Fruit fly (Drosophila melanogaster) whole organism, embryonic: ENCODE results near the gene wuho.
A peak's percentile ranks its signal among the peaks of the same experiment; 100 is the strongest.

Experiments
- CG10366 ChIP-seq: fragments of 200-800 bp; sonication (Bioruptor generic); IDR thresholded peaks from 2 replicates; pipeline ENCODE4 v1.3.6; 2022; ENCODE audit warnings: missing biosample characterization, missing genetic modification characterization
- CG10979 ChIP-seq: fragments of 200-800 bp; sonication (Bioruptor generic); optimal IDR thresholded peaks from 2 replicates; lab custom pipeline; 2018; ENCODE audit warnings: missing biosample characterization, mild to moderate bottlenecking, missing genetic modification characterization, moderate library complexity
- CG12391 ChIP-seq: fragments of 200-800 bp; sonication (Bioruptor generic); optimal IDR thresholded peaks from 3 replicates; lab custom pipeline; 2018; ENCODE audit warnings: missing biosample characterization, mild to moderate bottlenecking, missing genetic modification characterization, moderate library complexity
- CG14860 ChIP-seq: fragments of 200-800 bp; sonication (Bioruptor generic); IDR thresholded peaks from 3 replicates; pipeline ENCODE4 v1.3.6; 2022; ENCODE audit warnings: missing biosample characterization, missing genetic modification characterization; ENCODE audit not compliant: partially characterized antibody
- CG15514 ChIP-seq: fragments of 200-800 bp; sonication (Bioruptor generic); optimal IDR thresholded peaks from 3 replicates; lab custom pipeline; 2017; ENCODE audit warnings: missing biosample characterization, missing genetic modification characterization, mild to moderate bottlenecking, moderate library complexity, missing genetic modification reagents
- CG30403 ChIP-seq: fragments of 200-800 bp; sonication (Bioruptor generic); optimal IDR thresholded peaks from 3 replicates; lab custom pipeline; 2016; ENCODE audit warnings: missing biosample characterization, missing genetic modification characterization
- CG30431 ChIP-seq: fragments of 200-800 bp; sonication (Bioruptor generic); optimal IDR thresholded peaks from 2 replicates; lab custom pipeline; 2017; ENCODE audit warnings: missing biosample characterization, missing genetic modification characterization
- CG3163 ChIP-seq: fragments of 200-800 bp; sonication (Bioruptor generic); optimal IDR thresholded peaks from 3 replicates; lab custom pipeline; 2016; ENCODE audit warnings: missing biosample characterization, missing genetic modification characterization
- CG3847 ChIP-seq: fragments of 200-800 bp; sonication (Bioruptor generic); IDR thresholded peaks from 2 replicates; pipeline ENCODE4 v1.3.6; 2022; ENCODE audit warnings: missing biosample characterization, missing genetic modification characterization
- CG3995 ChIP-seq: fragments of 200-800 bp; sonication (Bioruptor generic); optimal IDR thresholded peaks from 3 replicates; lab custom pipeline; 2016; ENCODE audit warnings: missing biosample characterization, missing genetic modification characterization
- CG9215 ChIP-seq: fragments of 200-800 bp; sonication (Bioruptor generic); IDR thresholded peaks from 2 replicates; pipeline ENCODE4 v1.3.6; 2022; ENCODE audit warnings: missing biosample characterization, missing genetic modification characterization
- CG9797 ChIP-seq: fragments of 200-800 bp; sonication (Bioruptor generic); optimal IDR thresholded peaks from 3 replicates; lab custom pipeline; 2018; ENCODE audit warnings: missing biosample characterization, mild to moderate bottlenecking, missing genetic modification characterization
- CG9817 ChIP-seq: fragments of 200-800 bp; sonication (Bioruptor generic); optimal IDR thresholded peaks from 2 replicates; lab custom pipeline; 2018; ENCODE audit warnings: missing biosample characterization, mild to moderate bottlenecking, missing genetic modification characterization, moderate library complexity
- Deaf1 ChIP-seq: fragments of 200-800 bp; optimal IDR thresholded peaks from 3 replicates; lab custom pipeline; 2019; ENCODE audit warnings: missing biosample characterization, mild to moderate bottlenecking, missing genetic modification characterization, moderate library complexity
- Dip3 ChIP-seq: fragments of 200-800 bp; sonication (Bioruptor generic); optimal IDR thresholded peaks from 3 replicates; lab custom pipeline; 2016; ENCODE audit warnings: missing biosample characterization, missing genetic modification characterization
- Doc3 ChIP-seq: fragments of 200-800 bp; sonication (Bioruptor generic); IDR thresholded peaks from 3 replicates; pipeline ENCODE4 v1.3.6; 2022; ENCODE audit warnings: missing biosample characterization, missing genetic modification characterization; ENCODE audit not compliant: partially characterized antibody
- Fer2 ChIP-seq: fragments of 200-800 bp; sonication (Bioruptor generic); optimal IDR thresholded peaks from 2 replicates; lab custom pipeline; 2018; ENCODE audit warnings: missing biosample characterization, mild to moderate bottlenecking, missing genetic modification characterization, moderate library complexity
- Hand ChIP-seq: fragments of 200-800 bp; sonication (Bioruptor generic); optimal IDR thresholded peaks from 2 replicates; lab custom pipeline; 2017; ENCODE audit warnings: mild to moderate bottlenecking, missing biosample characterization, missing genetic modification reagents, missing genetic modification characterization
- HmgZ ChIP-seq: fragments of 200-800 bp; sonication (Bioruptor generic); optimal IDR thresholded peaks from 2 replicates; lab custom pipeline; 2018; ENCODE audit warnings: missing biosample characterization, mild to moderate bottlenecking, missing genetic modification characterization
- MTF-1 ChIP-seq: fragments of 200-800 bp; sonication (Bioruptor generic); optimal IDR thresholded peaks from 2 replicates; lab custom pipeline; 2018; ENCODE audit warnings: missing biosample characterization, mild to moderate bottlenecking, missing genetic modification characterization, borderline replicate concordance
- Med ChIP-seq: fragments of 200-800 bp; sonication (Bioruptor generic); peaks from one replicate; lab custom pipeline; 2016; ENCODE audit warnings: missing biosample characterization, missing genetic modification characterization, mild to moderate bottlenecking, inconsistent platforms, moderate library complexity
- Mes4 ChIP-seq: fragments of 200-800 bp; sonication (Bioruptor generic); optimal IDR thresholded peaks from 2 replicates; lab custom pipeline; 2016; ENCODE audit warnings: missing biosample characterization, missing genetic modification characterization
- Mrtf ChIP-seq: fragments of 200-800 bp; sonication (Bioruptor generic); IDR thresholded peaks from 3 replicates; pipeline ENCODE4 v1.3.6; 2022; ENCODE audit warnings: missing biosample characterization, missing genetic modification characterization
- NfI ChIP-seq: fragments of 200-800 bp; sonication (Bioruptor generic); optimal IDR thresholded peaks from 3 replicates; lab custom pipeline; 2018; ENCODE audit warnings: missing biosample characterization, mild to moderate bottlenecking, missing genetic modification characterization, moderate library complexity
- Scr ChIP-seq: fragments of 200-800 bp; sonication (Bioruptor generic); IDR thresholded peaks from 2 replicates; pipeline ENCODE4 v1.3.6; 2022; ENCODE audit warnings: missing biosample characterization, missing genetic modification characterization; ENCODE audit not compliant: partially characterized antibody
- TFAM ChIP-seq: fragments of 200-800 bp; sonication (Bioruptor generic); optimal IDR thresholded peaks from 2 replicates; lab custom pipeline; 2017; ENCODE audit warnings: missing biosample characterization, missing genetic modification characterization, inconsistent platforms
- Xrp1 ChIP-seq: fragments of 200-800 bp; sonication (Bioruptor generic); IDR thresholded peaks from 2 replicates; pipeline ENCODE4 v1.3.6; 2022; ENCODE audit warnings: missing biosample characterization, missing genetic modification characterization
- cas ChIP-seq: fragments of 200-800 bp; sonication (Bioruptor generic); IDR thresholded peaks from 2 replicates; pipeline ENCODE4 v1.3.6; 2022; ENCODE audit warnings: missing biosample characterization, missing genetic modification characterization
- chm ChIP-seq: fragments of 200-800 bp; sonication (Bioruptor generic); IDR thresholded peaks from 2 replicates; pipeline ENCODE4 v1.3.6; 2022; ENCODE audit warnings: missing biosample characterization, missing genetic modification characterization
- crp ChIP-seq, 2 experiments: fragments of 200-800 bp; sonication (Bioruptor generic); optimal IDR thresholded peaks; 2 replicates in 1 of 2; 3 replicates in 1 of 2; lab custom pipeline; 2017; ENCODE audit warnings: missing biosample characterization in 2 of 2, missing genetic modification characterization in 2 of 2, mild to moderate bottlenecking in 1 of 2, moderate library complexity in 1 of 2
- dmrt99B ChIP-seq: fragments of 200-800 bp; sonication (Bioruptor generic); optimal IDR thresholded peaks from 2 replicates; lab custom pipeline; 2018; ENCODE audit warnings: missing biosample characterization, mild to moderate bottlenecking, missing genetic modification characterization, moderate library complexity
- ems ChIP-seq: fragments of 200-800 bp; sonication (Bioruptor generic); optimal IDR thresholded peaks from 3 replicates; lab custom pipeline; 2016; ENCODE audit warnings: missing biosample characterization, missing genetic modification characterization
- ewg ChIP-seq: fragments of 200-800 bp; sonication (Bioruptor generic); optimal IDR thresholded peaks from 3 replicates; lab custom pipeline; 2017; ENCODE audit warnings: mild to moderate bottlenecking, missing biosample characterization, missing genetic modification reagents, missing genetic modification characterization
- exex ChIP-seq: fragments of 200-800 bp; sonication (Bioruptor generic); optimal IDR thresholded peaks from 4 replicates; lab custom pipeline; 2018; ENCODE audit warnings: missing biosample characterization, mild to moderate bottlenecking, missing genetic modification characterization, moderate library complexity
- gce ChIP-seq: fragments of 200-800 bp; sonication (Bioruptor generic); IDR thresholded peaks from 3 replicates; pipeline ENCODE4 v1.3.6; 2022; ENCODE audit warnings: missing biosample characterization, missing genetic modification characterization
- gsb ChIP-seq: fragments of 200-800 bp; sonication (Bioruptor generic); IDR thresholded peaks from 2 replicates; pipeline ENCODE4 v1.3.6; 2022; ENCODE audit warnings: missing biosample characterization, missing genetic modification characterization
- inv ChIP-seq: fragments of 200-800 bp; sonication (Bioruptor generic); IDR thresholded peaks from 2 replicates; pipeline ENCODE4 v1.3.6; 2022; ENCODE audit warnings: missing biosample characterization, missing genetic modification characterization; ENCODE audit not compliant: partially characterized antibody
- knrl ChIP-seq: fragments of 200-800 bp; sonication (Bioruptor generic); IDR thresholded peaks from 3 replicates; pipeline ENCODE4 v1.3.6; 2022; ENCODE audit warnings: missing biosample characterization, missing genetic modification characterization; ENCODE audit not compliant: partially characterized antibody
- lilli ChIP-seq: fragments of 200-800 bp; sonication (Bioruptor generic); optimal IDR thresholded peaks from 3 replicates; lab custom pipeline; 2016; ENCODE audit warnings: missing biosample characterization, missing genetic modification characterization
- luna ChIP-seq: fragments of 200-800 bp; sonication (Bioruptor generic); optimal IDR thresholded peaks from 2 replicates; lab custom pipeline; 2016; ENCODE audit warnings: missing biosample characterization, missing genetic modification characterization
- nmo ChIP-seq: fragments of 200-800 bp; sonication (Bioruptor generic); optimal IDR thresholded peaks from 2 replicates; lab custom pipeline; 2018; ENCODE audit warnings: missing biosample characterization, mild to moderate bottlenecking, missing genetic modification characterization, moderate library complexity
- nom ChIP-seq: fragments of 200-800 bp; sonication (Bioruptor generic); optimal IDR thresholded peaks from 2 replicates; lab custom pipeline; 2017; ENCODE audit warnings: missing biosample characterization, missing genetic modification characterization, mild to moderate bottlenecking, moderate library complexity, missing genetic modification reagents
- sens ChIP-seq: fragments of 200-800 bp; sonication (Bioruptor generic); peaks from one replicate; lab custom pipeline; 2016; ENCODE audit warnings: missing biosample characterization, missing genetic modification characterization
- seq ChIP-seq: fragments of 200-800 bp; sonication (Bioruptor generic); IDR thresholded peaks from 2 replicates; pipeline ENCODE4 v1.3.6; 2022; ENCODE audit warnings: missing biosample characterization, missing genetic modification characterization
- shn ChIP-seq: fragments of 200-800 bp; sonication (Bioruptor generic); optimal IDR thresholded peaks from 3 replicates; lab custom pipeline; 2016; ENCODE audit warnings: missing biosample characterization, missing genetic modification characterization
- sqz ChIP-seq: fragments of 200-800 bp; sonication (Bioruptor generic); optimal IDR thresholded peaks from 3 replicates; lab custom pipeline; 2018; ENCODE audit warnings: missing biosample characterization, mild to moderate bottlenecking, missing genetic modification characterization
- sug ChIP-seq: fragments of 200-800 bp; optimal IDR thresholded peaks from 2 replicates; lab custom pipeline; 2019; ENCODE audit warnings: missing biosample characterization, mild to moderate bottlenecking, missing genetic modification characterization, moderate library complexity
- tio ChIP-seq: fragments of 200-800 bp; sonication (Bioruptor generic); optimal IDR thresholded peaks from 2 replicates; lab custom pipeline; 2017; ENCODE audit warnings: missing biosample characterization, missing genetic modification characterization, inconsistent platforms
- z ChIP-seq: fragments of 200-800 bp; sonication (Bioruptor generic); IDR thresholded peaks from 3 replicates; pipeline ENCODE4 v1.3.6; 2022; ENCODE audit warnings: missing biosample characterization, missing genetic modification characterization
- zfh1 ChIP-seq: fragments of 200-800 bp; sonication (Bioruptor generic); IDR thresholded peaks from 3 replicates; pipeline ENCODE4 v1.3.6; 2022; ENCODE audit warnings: missing biosample characterization, missing genetic modification characterization

The wuho gene

DNA sequence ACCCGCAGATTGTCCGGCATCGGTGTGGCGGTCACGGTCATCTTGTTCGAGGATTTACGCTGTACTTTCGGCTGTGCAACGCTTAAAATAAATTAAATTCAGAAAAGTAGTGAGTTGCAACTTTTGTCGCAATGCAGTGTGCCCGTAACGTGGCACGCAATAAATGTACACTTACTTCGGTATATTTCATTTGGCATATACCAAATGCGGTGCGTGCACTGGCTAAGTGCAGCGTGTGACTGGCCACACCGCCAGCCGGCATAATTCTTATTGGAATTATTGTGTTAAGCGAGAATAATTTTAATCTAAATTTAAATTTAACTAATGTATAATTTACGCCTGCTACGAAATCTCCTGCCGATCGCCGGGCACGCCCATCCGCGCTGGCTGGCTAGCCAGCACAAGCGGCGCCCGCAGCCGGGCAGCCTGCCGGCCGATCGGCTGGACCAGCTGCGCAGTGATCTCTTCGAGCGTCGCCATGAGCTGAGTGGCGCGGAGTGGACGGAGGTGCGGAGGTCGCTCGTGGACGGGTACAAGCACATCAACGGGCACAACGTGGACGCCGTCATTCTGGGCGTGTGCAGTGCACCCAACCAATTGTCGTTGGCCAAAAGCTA is 3.3 kb downstream of the wuho start, which contains the start of the genes Rpt4 and mldr (continued):
- no peak for TF ChIP-seq Hand (GFP tag; lab: Kevin White, UChicago)
- TF ChIP-seq CG9797 (GFP tag; lab: Kevin White, UChicago) = peak; percentile 93
- no peak for TF ChIP-seq Mes4
- no peak for TF ChIP-seq lilli (GFP tag; lab: Kevin White, UChicago)
- no peak for TF ChIP-seq MTF-1 (GFP tag; lab: Kevin White, UChicago)
- no peak for TF ChIP-seq z (GFP tag; lab: Robert Waterston, UW)
- TF ChIP-seq tio (GFP tag; lab: Kevin White, UChicago) = no peak
- TF ChIP-seq CG10366 = no peak
- TF ChIP-seq crp (GFP tag; optimal IDR thresholded peaks at IDR 0.05; lab: Kevin White, UChicago) = peak in 1 of 2 experiments; percentile 53
- no peak for TF ChIP-seq inv (GFP tag; lab: Robert Waterston, UW)
- TF ChIP-seq Scr (GFP tag; lab: Robert Waterston, UW) = no peak
- TF ChIP-seq CG3847 (GFP tag; lab: Robert Waterston, UW) = peak; percentile 59
- peak; percentile 57 for TF ChIP-seq CG15514 (GFP tag; lab: Kevin White, UChicago)
- peak; percentile 61 for TF ChIP-seq HmgZ (tag; lab: Kevin White, UChicago)
- TF ChIP-seq chm = no peak
- TF ChIP-seq shn (GFP tag; lab: Kevin White, UChicago) = no peak
- no peak for TF ChIP-seq CG3163
- TF ChIP-seq ewg (GFP tag; lab: Kevin White, UChicago) = peak; percentile 32
- no peak for TF ChIP-seq zfh1 (GFP tag; lab: Robert Waterston, UW)
- peak; percentile 58 for TF ChIP-seq sens (GFP tag; lab: Kevin White, UChicago)
- TF ChIP-seq Med (GFP tag; lab: Kevin White, UChicago) = peak; percentile 80
- peak; percentile 0 for TF ChIP-seq sug
- no peak for TF ChIP-seq CG9215 (GFP tag; lab: Robert Waterston, UW)
- TF ChIP-seq exex (tag; lab: Kevin White, UChicago) = no peak
- TF ChIP-seq cas (GFP tag; lab: Robert Waterston, UW) = no peak
- TF ChIP-seq Dip3 (GFP tag; lab: Kevin White, UChicago) = no peak
- TF ChIP-seq Xrp1 (GFP tag; lab: Robert Waterston, UW) = no peak
- TF ChIP-seq Deaf1 (tag; lab: Kevin White, UChicago) = no peak
- no peak for TF ChIP-seq Mrtf (GFP tag; lab: Robert Waterston, UW)
- no peak for TF ChIP-seq CG9817
- TF ChIP-seq seq = no peak
- TF ChIP-seq CG10979 (tag; lab: Kevin White, UChicago) = no peak
- no peak for TF ChIP-seq gsb (GFP tag; lab: Robert Waterston, UW)
- TF ChIP-seq knrl (GFP tag; lab: Robert Waterston, UW) = peak; percentile 45; the same call in 1 of the 3 replicates
- TF ChIP-seq TFAM (GFP tag; lab: Kevin White, UChicago) = no peak
- no peak for TF ChIP-seq CG3995 (GFP tag; lab: Kevin White, UChicago)
- no peak for TF ChIP-seq CG30403 (GFP tag; lab: Kevin White, UChicago)
- TF ChIP-seq Doc3 = no peak
- no peak for TF ChIP-seq gce (GFP tag; lab: Robert Waterston, UW)
- peak; percentile 19 for TF ChIP-seq nom (GFP tag; lab: Kevin White, UChicago)
- TF ChIP-seq ems (GFP tag; lab: Kevin White, UChicago) = no peak
- TF ChIP-seq dmrt99B (tag; lab: Kevin White, UChicago) = no peak
- TF ChIP-seq nmo (GFP tag; lab: Kevin White, UChicago) = peak; percentile 40
- no peak for TF ChIP-seq CG12391 (tag; lab: Kevin White, UChicago)
- no peak for TF ChIP-seq CG14860 (GFP tag; lab: Robert Waterston, UW)
- no peak for TF ChIP-seq NfI (GFP tag; lab: Kevin White, UChicago)
- TF ChIP-seq Fer2 (tag; lab: Kevin White, UChicago) = no peak
- TF ChIP-seq sqz (GFP tag; lab: Kevin White, UChicago) = no peak
- TF ChIP-seq luna (GFP tag; lab: Kevin White, UChicago) = no peak
- no peak for TF ChIP-seq CG30431 (GFP tag; lab: Kevin White, UChicago)
